Worm (Caenorhabditis elegans) whole organism, L4 larva: ENCODE data around the gene try-9.

ENCODE experiments used
- D1046.2 ChIP-seq: fragments of 200-800 bp; sonication (Bioruptor generic); IDR thresholded peaks from 2 replicates; pipeline ENCODE4 v1.3.6; 2022; ENCODE audit warnings: missing genetic modification characterization, missing compliant biosample characterization
- F10B5.3 ChIP-seq: sonication (generic microtip); optimal IDR thresholded peaks from 2 replicates; lab custom pipeline; 2016; ENCODE audit warnings: mild to moderate bottlenecking, missing genetic modification characterization, missing compliant biosample characterization
- F37D6.2 ChIP-seq: sonication (generic microtip); optimal IDR thresholded peaks from 2 replicates; lab custom pipeline; 2016; ENCODE audit warnings: mild to moderate bottlenecking, missing genetic modification characterization, missing compliant biosample characterization
- F44E2.7 ChIP-seq: fragments of 200-800 bp; sonication (Bioruptor generic); IDR thresholded peaks from 2 replicates; pipeline ENCODE4 v2.1.2; 2022; ENCODE audit warnings: missing genetic modification characterization, missing compliant biosample characterization
- T20F7.1 ChIP-seq: fragments of 200-800 bp; sonication (Bioruptor generic); optimal IDR thresholded peaks from 2 replicates; lab custom pipeline; 2018; ENCODE audit warnings: mild to moderate bottlenecking, missing genetic modification characterization, missing compliant biosample characterization
- Y5F2A.4 ChIP-seq: fragments of 200-800 bp; sonication (Bioruptor generic); optimal IDR thresholded peaks from 2 replicates; lab custom pipeline; 2018; ENCODE audit warnings: mild to moderate bottlenecking, missing genetic modification characterization, missing compliant biosample characterization
- Y75B8A.6 ChIP-seq: fragments of 200-800 bp; sonication (Bioruptor generic); IDR thresholded peaks from 2 replicates; pipeline ENCODE4 v1.3.6; 2022; ENCODE audit warnings: missing genetic modification reagents, missing genetic modification characterization, missing compliant biosample characterization
- ZK337.2 ChIP-seq: fragments of 200-800 bp; sonication (Bioruptor generic); IDR thresholded peaks from 2 replicates; pipeline ENCODE4 v1.3.6; 2022; ENCODE audit warnings: missing genetic modification reagents, missing genetic modification characterization, missing compliant biosample characterization
- ZK546.5 ChIP-seq, 2 experiments: sonication (generic microtip); optimal IDR thresholded peaks; 2 replicates each; lab custom pipeline; 2017; ENCODE audit warnings: missing biosample characterization in 2 of 2, missing genetic modification characterization in 2 of 2
- aly-2 ChIP-seq: sonication (generic microtip); optimal IDR thresholded peaks from 2 replicates; lab custom pipeline; 2018; ENCODE audit warnings: missing biosample characterization, missing genetic modification characterization
- ama-1 ChIP-seq: fragments of 150-350 bp; optimal IDR thresholded peaks from 2 replicates; lab custom pipeline; 2014; ENCODE audit warnings: inconsistent platforms, mixed read lengths
- arid-1 ChIP-seq: fragments of 200-800 bp; sonication (Bioruptor generic); conservative IDR thresholded peaks from 2 replicates; pipeline ENCODE4 v1.3.6; 2022; ENCODE audit warnings: missing genetic modification reagents, missing genetic modification characterization, missing compliant biosample characterization
- ceh-32 ChIP-seq: sonication (generic microtip); optimal IDR thresholded peaks from 2 replicates; lab custom pipeline; 2016; ENCODE audit warnings: mild to moderate bottlenecking, missing genetic modification characterization, missing compliant biosample characterization; ENCODE audit not compliant: poor library complexity
- ceh-82 ChIP-seq: sonication (generic microtip); optimal IDR thresholded peaks from 2 replicates; lab custom pipeline; 2017; ENCODE audit warnings: missing biosample characterization, missing genetic modification characterization
- ces-1 ChIP-seq: fragments of 150-350 bp; sonication (generic microtip); optimal IDR thresholded peaks from 4 replicates; lab custom pipeline; 2014; ENCODE audit warnings: missing biosample characterization, missing genetic modification reagents, missing genetic modification characterization
- cey-2 ChIP-seq: sonication (generic microtip); optimal IDR thresholded peaks from 3 replicates; lab custom pipeline; 2017; ENCODE audit warnings: missing genetic modification characterization, mild to moderate bottlenecking, missing compliant biosample characterization, antibody characterized with exemption, borderline replicate concordance; ENCODE audit not compliant: insufficient read depth
- daf-12 ChIP-seq: fragments of 150-350 bp; optimal IDR thresholded peaks from 2 replicates; lab custom pipeline; 2014; ENCODE audit warnings: missing biosample characterization, missing genetic modification reagents, missing genetic modification characterization
- daf-16 ChIP-seq, 3 experiments: sonication (generic microtip); optimal IDR thresholded peaks; 2 replicates each; lab custom pipeline; 2016 to 2017; ENCODE audit warnings: missing genetic modification characterization in 3 of 3, missing genetic modification reagents in 3 of 3, mild to moderate bottlenecking in 2 of 3, missing compliant biosample characterization in 2 of 3, missing biosample characterization in 1 of 3, moderate library complexity in 1 of 3
- dmd-8 ChIP-seq: fragments of 200-800 bp; sonication (Bioruptor generic); IDR thresholded peaks from 2 replicates; pipeline ENCODE4 v1.3.6; 2022; ENCODE audit warnings: missing genetic modification characterization, missing compliant biosample characterization
- dmd-9 ChIP-seq: fragments of 200-800 bp; sonication (Bioruptor generic); IDR thresholded peaks from 2 replicates; pipeline ENCODE4 v1.3.6; 2022; ENCODE audit warnings: missing genetic modification reagents, missing genetic modification characterization, missing compliant biosample characterization
- dve-1 ChIP-seq: sonication (generic microtip); optimal IDR thresholded peaks from 2 replicates; lab custom pipeline; 2017; ENCODE audit warnings: antibody characterized with exemption, mild to moderate bottlenecking, missing genetic modification characterization, missing compliant biosample characterization; ENCODE audit not compliant: insufficient read depth
- egl-43 ChIP-seq: fragments of 200-800 bp; sonication (Bioruptor generic); IDR thresholded peaks from 2 replicates; pipeline ENCODE4 v1.3.6; 2022; ENCODE audit warnings: missing genetic modification reagents, missing genetic modification characterization, missing compliant biosample characterization
- fos-1 ChIP-seq: fragments of 150-350 bp; optimal IDR thresholded peaks from 2 replicates; lab custom pipeline; 2014; ENCODE audit warnings: missing biosample characterization, missing genetic modification characterization
- gei-8 ChIP-seq: fragments of 200-800 bp; sonication (Bioruptor generic); optimal IDR thresholded peaks from 2 replicates; lab custom pipeline; 2018; ENCODE audit warnings: mild to moderate bottlenecking, missing genetic modification characterization, missing compliant biosample characterization
- hlh-30 ChIP-seq: sonication (generic microtip); optimal IDR thresholded peaks from 2 replicates; lab custom pipeline; 2017; ENCODE audit warnings: antibody characterized with exemption, mild to moderate bottlenecking, missing genetic modification characterization, missing compliant biosample characterization; ENCODE audit not compliant: insufficient read depth
- hmg-1.1 ChIP-seq: fragments of 200-800 bp; sonication (Bioruptor generic); IDR thresholded peaks from 2 replicates; pipeline ENCODE4 v1.3.6; 2022; ENCODE audit warnings: missing genetic modification reagents, missing genetic modification characterization, missing compliant biosample characterization
- lin-1 ChIP-seq: fragments of 200-800 bp; sonication (Bioruptor generic); IDR thresholded peaks from 2 replicates; pipeline ENCODE4 v1.3.6; 2022; ENCODE audit warnings: missing genetic modification reagents, missing genetic modification characterization, missing compliant biosample characterization
- lin-15B ChIP-seq: fragments of 150-350 bp; sonication (generic microtip); optimal IDR thresholded peaks from 3 replicates; lab custom pipeline; 2014; ENCODE audit warnings: missing biosample characterization, missing genetic modification characterization
- lir-3 ChIP-seq: sonication (generic microtip); optimal IDR thresholded peaks from 2 replicates; lab custom pipeline; 2016; ENCODE audit warnings: mild to moderate bottlenecking, missing genetic modification characterization, missing compliant biosample characterization
- lsy-2 ChIP-seq, 2 experiments: fragments of 150-350 bp in 1 of 2; sonication (generic microtip) in 1 of 2; optimal IDR thresholded peaks; 2 replicates each; lab custom pipeline; 2014 to 2017; ENCODE audit warnings: missing biosample characterization in 2 of 2, missing genetic modification characterization in 2 of 2
- mdt-29 ChIP-seq: fragments of 200-800 bp; sonication (Bioruptor generic); IDR thresholded peaks from 2 replicates; pipeline ENCODE4 v1.3.6; 2022; ENCODE audit warnings: missing genetic modification reagents, missing genetic modification characterization, missing compliant biosample characterization
- mxl-2 ChIP-seq: fragments of 200-800 bp; sonication (Bioruptor generic); conservative IDR thresholded peaks from 2 replicates; pipeline ENCODE4 v1.3.6; 2022; ENCODE audit warnings: missing genetic modification reagents, missing genetic modification characterization, missing compliant biosample characterization
- mxl-3 ChIP-seq: fragments of 200-800 bp; sonication (Bioruptor generic); optimal IDR thresholded peaks from 2 replicates; lab custom pipeline; 2018; ENCODE audit warnings: mild to moderate bottlenecking, missing genetic modification characterization, missing compliant biosample characterization
- nhr-237 ChIP-seq: sonication (generic microtip); optimal IDR thresholded peaks from 2 replicates; lab custom pipeline; 2017; ENCODE audit warnings: missing biosample characterization, missing genetic modification characterization
- nhr-28 ChIP-seq: fragments of 150-350 bp; optimal IDR thresholded peaks from 2 replicates; lab custom pipeline; 2014; ENCODE audit warnings: missing biosample characterization, missing genetic modification characterization
- nhr-76 ChIP-seq: fragments of 150-350 bp; optimal IDR thresholded peaks from 2 replicates; lab custom pipeline; 2014; ENCODE audit warnings: missing biosample characterization, missing genetic modification characterization
- pha-4 ChIP-seq, 2 experiments: fragments of 150-350 bp in 1 of 2; fragments of 200-800 bp in 1 of 2; sonication (Bioruptor generic) in 1 of 2; IDR thresholded peaks in 1 of 2; optimal IDR thresholded peaks in 1 of 2; 2 replicates each; pipeline versions ENCODE4 v1.3.6 to Lab custom; 2014 to 2022; ENCODE audit warnings: missing genetic modification characterization in 2 of 2, missing genetic modification reagents in 2 of 2, missing biosample characterization in 1 of 2, missing compliant biosample characterization in 1 of 2
- php-3 ChIP-seq: fragments of 200-800 bp; sonication (Bioruptor generic); IDR thresholded peaks from 2 replicates; pipeline ENCODE4 v1.3.6; 2022; ENCODE audit warnings: missing genetic modification reagents, missing genetic modification characterization, missing compliant biosample characterization
- pqm-1 ChIP-seq: sonication (generic microtip); optimal IDR thresholded peaks from 2 replicates; lab custom pipeline; 2017; ENCODE audit warnings: missing biosample characterization, missing genetic modification characterization
- rbr-2 ChIP-seq: sonication (generic microtip); optimal IDR thresholded peaks from 2 replicates; lab custom pipeline; 2016; ENCODE audit warnings: missing genotype, missing genetic modification characterization, missing compliant biosample characterization
- snpc-4 ChIP-seq: fragments of 150-350 bp; optimal IDR thresholded peaks from 2 replicates; lab custom pipeline; 2014; ENCODE audit warnings: missing biosample characterization, missing genetic modification characterization
- spr-3 ChIP-seq: fragments of 200-800 bp; sonication (Bioruptor generic); optimal IDR thresholded peaks from 2 replicates; lab custom pipeline; 2018; ENCODE audit warnings: mild to moderate bottlenecking, missing genetic modification characterization, missing compliant biosample characterization
- unc-130 ChIP-seq: sonication (generic microtip); optimal IDR thresholded peaks from 2 replicates; lab custom pipeline; 2016; ENCODE audit warnings: missing genetic modification reagents, missing genetic modification characterization, missing compliant biosample characterization
- zag-1 ChIP-seq: fragments of 150-350 bp; optimal IDR thresholded peaks from 2 replicates; lab custom pipeline; 2014; ENCODE audit warnings: missing biosample characterization, missing genetic modification characterization
- zfp-2 ChIP-seq: sonication (generic microtip); optimal IDR thresholded peaks from 2 replicates; lab custom pipeline; 2016; ENCODE audit warnings: mild to moderate bottlenecking, missing genetic modification characterization, missing compliant biosample characterization
- ztf-11 ChIP-seq: fragments of 150-350 bp; optimal IDR thresholded peaks from 2 replicates; lab custom pipeline; 2014; ENCODE audit warnings: missing biosample characterization, missing genetic modification characterization
- ztf-7 ChIP-seq: fragments of 150-350 bp; optimal IDR thresholded peaks from 2 replicates; lab custom pipeline; 2014; ENCODE audit warnings: missing biosample characterization, missing genetic modification characterization

try-9 gene

DNA sequence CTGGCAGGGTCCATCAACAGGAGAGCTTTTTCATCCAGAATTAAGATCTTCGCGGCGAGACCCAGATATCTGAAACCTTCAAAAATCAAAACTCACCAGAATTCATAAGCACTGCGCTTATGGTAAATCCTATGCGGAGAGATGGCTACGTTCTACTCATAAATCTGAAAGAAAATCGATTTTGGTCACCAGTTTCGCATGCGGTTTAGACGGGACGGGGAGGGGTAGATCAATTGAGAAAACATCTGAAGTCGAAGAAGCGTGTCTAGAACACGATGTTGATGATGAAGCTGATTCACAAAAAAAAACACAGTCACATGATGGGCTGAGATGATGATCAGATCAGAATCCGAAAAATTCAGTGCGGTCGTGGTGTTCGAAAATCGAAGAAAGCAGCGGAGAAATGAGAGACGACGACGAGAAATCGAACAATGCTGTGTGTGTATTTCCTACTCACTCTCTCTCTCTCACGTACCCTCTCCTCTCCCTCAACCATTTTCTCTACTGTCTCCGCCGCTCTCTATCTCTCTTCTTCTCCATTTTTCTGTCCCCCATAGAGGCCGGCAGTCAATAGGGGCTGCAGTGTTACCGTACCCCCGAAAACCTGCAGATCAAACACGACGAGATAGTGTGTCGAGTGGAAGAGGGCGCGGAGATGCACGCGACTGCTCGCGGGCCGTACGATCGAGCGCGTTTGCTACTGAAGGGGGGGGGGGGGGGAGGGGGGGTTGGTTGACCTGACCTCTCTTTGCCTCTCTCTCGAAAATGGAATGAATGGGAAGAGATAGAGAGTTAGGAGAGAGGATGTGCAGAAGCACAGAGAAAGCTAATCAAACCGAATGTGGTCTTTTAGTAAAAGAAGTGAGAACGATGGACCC is 8.5 kb downstream of the try-9 start, which contains the start of gene ntl-2 (continued):
- TF ChIP-seq lsy-2 (tag; optimal IDR thresholded peaks at IDR 0.05; lab: Kevin White, UChicago) (peak; percentile 98 to 99), daf-12 (tag; lab: Kevin White, UChicago) (no peak), dmd-8 (GFP tag; lab: Robert Waterston, UW) (no peak), hmg-1.1 (GFP tag; lab: Robert Waterston, UW) (peak; percentile 93), lin-1 (GFP tag; lab: Robert Waterston, UW) (peak; percentile 76), mdt-29 (GFP tag; lab: Robert Waterston, UW) (peak; percentile 53; the same call in 1 of the 2 replicates), dmd-9 (GFP tag; lab: Robert Waterston, UW) (peak; percentile 87), Y75B8A.6 (GFP tag; lab: Robert Waterston, UW) (no peak), ceh-82 (tag; lab: Kevin White, UChicago) (no peak), ZK337.2 (GFP tag; lab: Robert Waterston, UW) (0 out of 2 replicates have a peak, but pooled peaks have one; percentile 19), aly-2 (no peak), dve-1 (tag; lab: Kevin White, UChicago) (peak; percentile 97), nhr-237 (tag; lab: Kevin White, UChicago) (peak; percentile 28), nhr-28 (tag; lab: Kevin White, UChicago) (peak; percentile 83), F44E2.7 (GFP tag; lab: Robert Waterston, UW) (0 out of 2 replicates have a peak, but pooled peaks have one; percentile 7), snpc-4 (tag; lab: Kevin White, UChicago) (no peak), php-3 (GFP tag; lab: Robert Waterston, UW) (peak; percentile 57; the same call in 1 of the 2 replicates), daf-16 (GFP tag; optimal IDR thresholded peaks at IDR 0.05; lab: Kevin White, UChicago) (peak in 1 of 2 experiments; percentile 81), daf-16 (tag; optimal IDR thresholded peaks at IDR 0.05; lab: Kevin White, UChicago) (peak; percentile 88), mxl-2 (GFP tag; lab: Robert Waterston, UW) (0 out of 2 replicates have a peak, but pooled peaks have one; percentile 27), zag-1 (tag; lab: Kevin White, UChicago) (peak; percentile 10), cey-2 (tag; lab: Kevin White, UChicago) (peak; percentile 18), nhr-76 (tag; lab: Kevin White, UChicago) (no peak), fos-1 (tag; lab: Kevin White, UChicago) (no peak), hlh-30 (tag; lab: Kevin White, UChicago) (peak; percentile 92), ztf-7 (tag; lab: Kevin White, UChicago) (peak; percentile 53), egl-43 (GFP tag; lab: Robert Waterston, UW) (peak; percentile 87), lir-3 (tag; lab: Kevin White, UChicago) (no peak), ama-1 (lab: Kevin White, UChicago) (peak; percentile 10), F37D6.2 (tag; lab: Kevin White, UChicago) (peak; percentile 87), ces-1 (GFP tag; lab: Kevin White, UChicago) (no peak), pha-4 (GFP tag; IDR thresholded peaks at IDR 0.05; lab: Robert Waterston, UW) (peak; percentile 97), pha-4 (tag; optimal IDR thresholded peaks at IDR 0.05; lab: Kevin White, UChicago) (peak; percentile 76), Y5F2A.4 (GFP tag; lab: Kevin White, UChicago) (peak; percentile 79), ztf-11 (tag; lab: Kevin White, UChicago) (no peak), zfp-2 (tag; lab: Kevin White, UChicago) (peak; percentile 76), spr-3 (GFP tag; lab: Kevin White, UChicago) (peak; percentile 90), F10B5.3 (peak; percentile 1), mxl-3 (GFP tag; lab: Kevin White, UChicago) (peak; percentile 96), T20F7.1 (peak; percentile 73), rbr-2 (tag; lab: Kevin White, UChicago) (peak; percentile 94), lin-15B (tag; lab: Kevin White, UChicago) (peak; percentile 75), arid-1 (GFP tag; lab: Robert Waterston, UW) (peak; percentile 86), gei-8 (peak; percentile 67), ceh-32 (tag; lab: Kevin White, UChicago) (no peak), ZK546.5 (tag; optimal IDR thresholded peaks at IDR 0.05; lab: Kevin White, UChicago) (peak; percentile 32 to 96), D1046.2 (peak; percentile 80; the same call in 1 of the 2 replicates), unc-130 (GFP tag; lab: Kevin White, UChicago) (no peak), pqm-1 (tag; lab: Kevin White, UChicago) (peak; percentile 11)
